Fruit fly (Drosophila melanogaster) whole organism, embryonic: ENCODE measurements around the gene CG43229.
A peak's percentile ranks its signal among the peaks of the same experiment; 100 is the strongest.

Source experiments
- ATbp ChIP-seq: fragments of 200-800 bp; sonication (Bioruptor generic); optimal IDR thresholded peaks from 2 replicates; lab custom pipeline; 2017; ENCODE audit warnings: missing biosample characterization, mild to moderate bottlenecking, missing genetic modification characterization, missing genetic modification reagents
- Adf1 ChIP-seq: fragments of 200-800 bp; sonication (Bioruptor generic); IDR thresholded peaks from 2 replicates; pipeline ENCODE4 v1.3.6; 2022; ENCODE audit warnings: missing biosample characterization, missing genetic modification characterization
- BEAF-32 ChIP-seq: fragments of 200-800 bp; sonication (Bioruptor generic); optimal IDR thresholded peaks from 3 replicates; lab custom pipeline; 2017; ENCODE audit warnings: missing biosample characterization, missing genetic modification characterization, mild to moderate bottlenecking, moderate library complexity, missing genetic modification reagents
- CG10209 ChIP-seq: fragments of 200-800 bp; sonication (Bioruptor generic); optimal IDR thresholded peaks from 3 replicates; lab custom pipeline; 2017; ENCODE audit warnings: missing biosample characterization, mild to moderate bottlenecking, missing genetic modification characterization, missing genetic modification reagents
- CG12104 ChIP-seq: fragments of 200-800 bp; sonication (Bioruptor generic); optimal IDR thresholded peaks from 3 replicates; lab custom pipeline; 2016; ENCODE audit warnings: missing biosample characterization, missing genetic modification characterization
- CG15073 ChIP-seq: fragments of 200-800 bp; sonication (Bioruptor generic); optimal IDR thresholded peaks from 2 replicates; lab custom pipeline; 2016; ENCODE audit warnings: missing biosample characterization, missing genetic modification characterization
- CG16813 ChIP-seq: fragments of 200-800 bp; sonication (Bioruptor generic); IDR thresholded peaks from 3 replicates; pipeline ENCODE4 v1.3.6; 2022; ENCODE audit warnings: missing biosample characterization, missing genetic modification characterization; ENCODE audit not compliant: partially characterized antibody
- CG17328 ChIP-seq: fragments of 200-800 bp; sonication (Bioruptor generic); IDR thresholded peaks from 2 replicates; pipeline ENCODE4 v1.3.6; 2022; ENCODE audit warnings: missing biosample characterization, missing genetic modification characterization
- CG1832 ChIP-seq: fragments of 200-800 bp; sonication (Bioruptor generic); optimal IDR thresholded peaks from 2 replicates; lab custom pipeline; 2017; ENCODE audit warnings: missing biosample characterization, mild to moderate bottlenecking, missing genetic modification characterization, inconsistent platforms
- CG2129 ChIP-seq: fragments of 200-800 bp; sonication (Bioruptor generic); IDR thresholded peaks from 2 replicates; pipeline ENCODE4 v1.3.6; 2022; ENCODE audit warnings: missing biosample characterization, missing genetic modification characterization; ENCODE audit not compliant: partially characterized antibody
- CG2712 ChIP-seq: fragments of 200-800 bp; optimal IDR thresholded peaks from 3 replicates; lab custom pipeline; 2019; ENCODE audit warnings: missing biosample characterization, mild to moderate bottlenecking, missing genetic modification characterization, moderate library complexity
- CG31441 ChIP-seq: fragments of 200-800 bp; sonication (Bioruptor generic); IDR thresholded peaks from 2 replicates; pipeline ENCODE4 v1.3.6; 2022; ENCODE audit warnings: missing biosample characterization, missing genetic modification characterization
- CG3163 ChIP-seq: fragments of 200-800 bp; sonication (Bioruptor generic); optimal IDR thresholded peaks from 3 replicates; lab custom pipeline; 2016; ENCODE audit warnings: missing biosample characterization, missing genetic modification characterization
- CG34422 ChIP-seq: fragments of 200-800 bp; sonication (Bioruptor generic); IDR thresholded peaks from 3 replicates; pipeline ENCODE4 v1.3.6; 2022; ENCODE audit warnings: missing biosample characterization, missing genetic modification characterization
- CG3726 ChIP-seq: fragments of 200-800 bp; sonication (Bioruptor generic); IDR thresholded peaks from 3 replicates; pipeline ENCODE4, ENCODE4 v1.3.6; 2022; ENCODE audit warnings: missing biosample characterization, missing genetic modification characterization
- CG6272 ChIP-seq: fragments of 200-800 bp; sonication (Bioruptor generic); IDR thresholded peaks from 2 replicates; pipeline ENCODE4 v1.3.6; 2022; ENCODE audit warnings: missing biosample characterization, missing genetic modification characterization
- CG6654 ChIP-seq: fragments of 200-800 bp; sonication (Bioruptor generic); optimal IDR thresholded peaks from 2 replicates; lab custom pipeline; 2017; ENCODE audit warnings: missing biosample characterization, mild to moderate bottlenecking, missing genetic modification characterization
- CG7271 ChIP-seq: fragments of 200-800 bp; sonication (Bioruptor generic); optimal IDR thresholded peaks from 2 replicates; lab custom pipeline; 2018; ENCODE audit warnings: missing biosample characterization, mild to moderate bottlenecking, missing genetic modification characterization, moderate library complexity
- CG7745 ChIP-seq: fragments of 200-800 bp; sonication (Bioruptor generic); optimal IDR thresholded peaks from 2 replicates; lab custom pipeline; 2018; ENCODE audit warnings: missing biosample characterization, mild to moderate bottlenecking, missing genetic modification characterization, moderate library complexity
- CG7786 ChIP-seq: fragments of 200-800 bp; sonication (Bioruptor generic); optimal IDR thresholded peaks from 2 replicates; lab custom pipeline; 2016; ENCODE audit warnings: missing biosample characterization, missing genetic modification characterization
- CG8281 ChIP-seq: fragments of 200-800 bp; sonication (Bioruptor generic); optimal IDR thresholded peaks from 2 replicates; lab custom pipeline; 2018; ENCODE audit warnings: missing biosample characterization, mild to moderate bottlenecking, missing genetic modification characterization, moderate library complexity
- CG8924 ChIP-seq: fragments of 200-800 bp; optimal IDR thresholded peaks from 3 replicates; lab custom pipeline; 2019; ENCODE audit warnings: missing biosample characterization, mild to moderate bottlenecking, missing genetic modification characterization, moderate library complexity
- CG9797 ChIP-seq: fragments of 200-800 bp; sonication (Bioruptor generic); optimal IDR thresholded peaks from 3 replicates; lab custom pipeline; 2018; ENCODE audit warnings: missing biosample characterization, mild to moderate bottlenecking, missing genetic modification characterization
- Deaf1 ChIP-seq: fragments of 200-800 bp; optimal IDR thresholded peaks from 3 replicates; lab custom pipeline; 2019; ENCODE audit warnings: missing biosample characterization, mild to moderate bottlenecking, missing genetic modification characterization, moderate library complexity
- E2f2 ChIP-seq: fragments of 200-800 bp; sonication (Bioruptor generic); IDR thresholded peaks from 2 replicates; pipeline ENCODE4 v1.3.6; 2022; ENCODE audit warnings: missing biosample characterization, missing genetic modification characterization
- Ets97D ChIP-seq: fragments of 200-800 bp; sonication (Bioruptor generic); optimal IDR thresholded peaks from 3 replicates; lab custom pipeline; 2016; ENCODE audit warnings: missing biosample characterization, missing genetic modification characterization
- Fer2 ChIP-seq: fragments of 200-800 bp; sonication (Bioruptor generic); optimal IDR thresholded peaks from 2 replicates; lab custom pipeline; 2018; ENCODE audit warnings: missing biosample characterization, mild to moderate bottlenecking, missing genetic modification characterization, moderate library complexity
- Hey ChIP-seq: fragments of 200-800 bp; sonication (Bioruptor generic); optimal IDR thresholded peaks from 3 replicates; lab custom pipeline; 2018; ENCODE audit warnings: missing biosample characterization, mild to moderate bottlenecking, missing genetic modification characterization
- Mad ChIP-seq: fragments of 200-800 bp; sonication (Bioruptor generic); optimal IDR thresholded peaks from 2 replicates; lab custom pipeline; 2016; ENCODE audit warnings: missing biosample characterization, missing genetic modification characterization
- Ptx1 ChIP-seq: fragments of 200-800 bp; sonication (Bioruptor generic); IDR thresholded peaks from 2 replicates; pipeline ENCODE4 v1.3.6; 2022; ENCODE audit warnings: missing biosample characterization, missing genetic modification characterization
- Rfx ChIP-seq: fragments of 200-800 bp; sonication (Bioruptor generic); IDR thresholded peaks from 2 replicates; pipeline ENCODE4 v1.3.6; 2022; ENCODE audit warnings: missing biosample characterization, missing genetic modification characterization
- Sry-β ChIP-seq: fragments of 200-800 bp; sonication (Bioruptor generic); optimal IDR thresholded peaks from 2 replicates; lab custom pipeline; 2018; ENCODE audit warnings: missing biosample characterization, mild to moderate bottlenecking, missing genetic modification characterization, moderate library complexity
- Sry-δ ChIP-seq: fragments of 200-800 bp; sonication (Bioruptor generic); optimal IDR thresholded peaks from 2 replicates; lab custom pipeline; 2016; ENCODE audit warnings: missing biosample characterization, missing genetic modification characterization
- Xbp1 ChIP-seq: fragments of 200-800 bp; sonication (Bioruptor generic); optimal IDR thresholded peaks from 3 replicates; lab custom pipeline; 2016; ENCODE audit warnings: missing biosample characterization, mild to moderate bottlenecking, missing genetic modification characterization
- amos ChIP-seq: fragments of 200-800 bp; sonication (Bioruptor generic); IDR thresholded peaks from 2 replicates; pipeline ENCODE4 v1.3.6; 2022; ENCODE audit warnings: missing biosample characterization, missing genetic modification characterization; ENCODE audit not compliant: partially characterized antibody
- bigmax ChIP-seq: fragments of 200-800 bp; sonication (Bioruptor generic); optimal IDR thresholded peaks from 2 replicates; lab custom pipeline; 2018; ENCODE audit warnings: missing biosample characterization, mild to moderate bottlenecking, missing genetic modification characterization
- eve ChIP-seq, 2 experiments: fragments of >200 bp; optimal IDR thresholded peaks; 2 replicates each; lab custom pipeline; 2017; ENCODE audit warnings: missing biosample characterization in 2 of 2, missing genetic modification characterization in 2 of 2
- exex ChIP-seq: fragments of 200-800 bp; sonication (Bioruptor generic); optimal IDR thresholded peaks from 4 replicates; lab custom pipeline; 2018; ENCODE audit warnings: missing biosample characterization, mild to moderate bottlenecking, missing genetic modification characterization, moderate library complexity
- gem ChIP-seq: fragments of 200-800 bp; sonication (Bioruptor generic); optimal IDR thresholded peaks from 2 replicates; lab custom pipeline; 2019; ENCODE audit warnings: missing biosample characterization, mild to moderate bottlenecking, missing genetic modification characterization, moderate library complexity
- grn ChIP-seq: fragments of 200-800 bp; sonication (Bioruptor generic); optimal IDR thresholded peaks from 3 replicates; lab custom pipeline; 2017; ENCODE audit warnings: missing biosample characterization, missing genetic modification characterization
- gsb ChIP-seq: fragments of 200-800 bp; sonication (Bioruptor generic); IDR thresholded peaks from 2 replicates; pipeline ENCODE4 v1.3.6; 2022; ENCODE audit warnings: missing biosample characterization, missing genetic modification characterization
- hth ChIP-seq: fragments of >200 bp; optimal IDR thresholded peaks from 2 replicates; lab custom pipeline; 2017; ENCODE audit warnings: inconsistent platforms
- knrl ChIP-seq: fragments of 200-800 bp; sonication (Bioruptor generic); IDR thresholded peaks from 3 replicates; pipeline ENCODE4 v1.3.6; 2022; ENCODE audit warnings: missing biosample characterization, missing genetic modification characterization; ENCODE audit not compliant: partially characterized antibody
- lab ChIP-seq: fragments of 200-800 bp; sonication (Bioruptor generic); optimal IDR thresholded peaks from 3 replicates; lab custom pipeline; 2017; ENCODE audit warnings: missing biosample characterization, missing genetic modification characterization, mild to moderate bottlenecking, moderate library complexity, missing genetic modification reagents
- mam ChIP-seq: fragments of 200-800 bp; sonication (Bioruptor generic); optimal IDR thresholded peaks from 3 replicates; lab custom pipeline; 2016; ENCODE audit warnings: missing biosample characterization, missing genetic modification characterization
- repo ChIP-seq: fragments of 200-800 bp; sonication (Bioruptor generic); optimal IDR thresholded peaks from 2 replicates; lab custom pipeline; 2016; ENCODE audit warnings: missing biosample characterization, missing genetic modification characterization
- sisA ChIP-seq: fragments of 200-800 bp; sonication (Bioruptor generic); IDR thresholded peaks from 2 replicates; pipeline ENCODE4 v1.3.6; 2022; ENCODE audit warnings: missing biosample characterization, missing genetic modification characterization
- sna ChIP-seq: fragments of 200-800 bp; sonication (Bioruptor generic); IDR thresholded peaks from 2 replicates; pipeline ENCODE4 v1.3.6; 2022; ENCODE audit warnings: missing biosample characterization, missing genetic modification characterization; ENCODE audit not compliant: partially characterized antibody
- sob ChIP-seq: fragments of 200-800 bp; sonication (Bioruptor generic); IDR thresholded peaks from 2 replicates; pipeline ENCODE4 v1.3.6; 2022; ENCODE audit warnings: missing biosample characterization, missing genetic modification characterization
- ttk ChIP-seq: fragments of 200-800 bp; sonication (Bioruptor generic); IDR thresholded peaks from 2 replicates; pipeline ENCODE4 v2.1.2; 2022; ENCODE audit warnings: missing biosample characterization, missing genetic modification characterization
- zen ChIP-seq: fragments of 200-800 bp; sonication (Bioruptor generic); optimal IDR thresholded peaks from 3 replicates; lab custom pipeline; 2018; ENCODE audit warnings: missing biosample characterization, mild to moderate bottlenecking, missing genetic modification characterization, moderate library complexity

Gene CG43229

dm6 chrX:18101778-18102177 lies 36.6 kb upstream of the CG43229 start, which contains the start of gene Taf8 (continued):
- no peak for TF ChIP-seq Adf1 (GFP tag; lab: Robert Waterston, UW)
- TF ChIP-seq Sry-δ (GFP tag; lab: Kevin White, UChicago): peak; percentile 84
- no peak for TF ChIP-seq CG1832
- TF ChIP-seq exex (tag; lab: Kevin White, UChicago): no peak
- peak; percentile 43; the same call in 1 of the 3 replicates for TF ChIP-seq CG34422 (GFP tag; lab: Robert Waterston, UW)
- no peak for TF ChIP-seq CG12104 (GFP tag; lab: Kevin White, UChicago)
- no peak for TF ChIP-seq Ets97D (GFP tag; lab: Kevin White, UChicago)
- peak; percentile 45 for TF ChIP-seq CG2129
- TF ChIP-seq CG8924 (tag; lab: Kevin White, UChicago): no peak
- no peak for TF ChIP-seq ATbp (GFP tag; lab: Kevin White, UChicago)
- no peak for TF ChIP-seq lab (GFP tag; lab: Kevin White, UChicago)
- TF ChIP-seq zen (tag; lab: Kevin White, UChicago): no peak
- peak; percentile 21; the same call in 1 of the 2 replicates for TF ChIP-seq E2f2 (GFP tag; lab: Robert Waterston, UW)
- no peak for TF ChIP-seq gsb (GFP tag; lab: Robert Waterston, UW)
- no peak for TF ChIP-seq CG15073 (GFP tag; lab: Kevin White, UChicago)
- no peak for TF ChIP-seq Fer2 (tag; lab: Kevin White, UChicago)
- no peak for TF ChIP-seq CG6654
- TF ChIP-seq sisA (GFP tag; lab: Robert Waterston, UW): 0 out of 2 replicates have a peak, but pooled peaks have one; percentile 5
- TF ChIP-seq repo (GFP tag; lab: Kevin White, UChicago): no peak
- TF ChIP-seq CG31441 (GFP tag; lab: Robert Waterston, UW): no peak
- TF ChIP-seq CG7786 (GFP tag; lab: Kevin White, UChicago): no peak
- 0 out of 2 replicates have a peak, but pooled peaks have one; percentile 15 for TF ChIP-seq sna
- TF ChIP-seq Ptx1 (GFP tag; lab: Robert Waterston, UW): 0 out of 2 replicates have a peak, but pooled peaks have one; percentile 35
- TF ChIP-seq Xbp1 (GFP tag; lab: Kevin White, UChicago): no peak
- TF ChIP-seq grn (GFP tag; lab: Kevin White, UChicago): no peak
- TF ChIP-seq CG17328 (GFP tag; lab: Robert Waterston, UW): no peak
- no peak for TF ChIP-seq ttk (GFP tag; lab: Robert Waterston, UW)
- no peak for TF ChIP-seq hth (lab: Kevin White, UChicago)
- TF ChIP-seq Deaf1: no peak
- peak; percentile 20 for TF ChIP-seq mam (GFP tag; lab: Kevin White, UChicago)
- TF ChIP-seq CG16813 (GFP tag; lab: Robert Waterston, UW): peak; percentile 81
- peak; percentile 52; the same call in 1 of the 2 replicates for TF ChIP-seq Rfx (GFP tag; lab: Robert Waterston, UW)
- no peak for TF ChIP-seq bigmax (GFP tag; lab: Kevin White, UChicago)
- TF ChIP-seq amos (GFP tag; lab: Robert Waterston, UW): peak; percentile 79
- TF ChIP-seq Hey (tag; lab: Kevin White, UChicago): no peak
- TF ChIP-seq CG7745 (tag; lab: Kevin White, UChicago): no peak
- TF ChIP-seq knrl (GFP tag; lab: Robert Waterston, UW): peak; percentile 71; the same call in 2 of the 3 replicates
- TF ChIP-seq sob (GFP tag; lab: Robert Waterston, UW): 0 out of 2 replicates have a peak, but pooled peaks have one; percentile 7
- TF ChIP-seq gem (tag; lab: Kevin White, UChicago): no peak
- TF ChIP-seq CG3163: no peak
- TF ChIP-seq Sry-β: no peak
- no peak for TF ChIP-seq CG3726 (GFP tag; lab: Robert Waterston, UW)
- no peak for TF ChIP-seq CG2712 (tag; lab: Kevin White, UChicago)
- TF ChIP-seq CG9797 (GFP tag; lab: Kevin White, UChicago): no peak
- no peak for TF ChIP-seq CG7271 (tag; lab: Kevin White, UChicago)
- 0 out of 2 replicates have a peak, but pooled peaks have one; percentile 10 for TF ChIP-seq CG6272 (GFP tag; lab: Robert Waterston, UW)
- TF ChIP-seq CG10209: no peak
- TF ChIP-seq Mad (GFP tag; lab: Kevin White, UChicago): no peak
- TF ChIP-seq CG8281 (tag; lab: Kevin White, UChicago): no peak
- no peak for TF ChIP-seq eve (GFP tag; optimal IDR thresholded peaks at IDR 0.05; lab: Kevin White, UChicago)
- TF ChIP-seq BEAF-32 (GFP tag; lab: Kevin White, UChicago): peak; percentile 71
